Worm (Caenorhabditis elegans) whole organism, L3 larva: ENCODE results near the gene mgl-3.

Experiments
- egl-27 ChIP-seq: sonication (generic microtip); optimal IDR thresholded peaks from 4 replicates; lab custom pipeline; 2017; ENCODE audit warnings: missing biosample characterization, missing genetic modification reagents, missing genetic modification characterization
- lin-15B ChIP-seq: fragments of 150-350 bp; optimal IDR thresholded peaks from 2 replicates; lab custom pipeline; 2014; ENCODE audit warnings: missing biosample characterization, missing genetic modification characterization
- nhr-25 ChIP-seq: sonication (generic microtip); optimal IDR thresholded peaks from 2 replicates; lab custom pipeline; 2017; ENCODE audit warnings: missing biosample characterization, missing genetic modification characterization
- nhr-77 ChIP-seq: fragments of 150-350 bp; optimal IDR thresholded peaks from 2 replicates; lab custom pipeline; 2014; ENCODE audit warnings: missing biosample characterization, missing genetic modification characterization

ce11 chrIV:5452667-5453066 lies 13.9 kb downstream of the mgl-3 start, which contains the start of gene Y4C6A.4:
- TF ChIP-seq nhr-25 (tag; lab: Kevin White, UChicago) = no peak
- TF ChIP-seq nhr-77 (tag; lab: Kevin White, UChicago) = no peak
- TF ChIP-seq egl-27 (tag; lab: Kevin White, UChicago) = no peak
- no peak for TF ChIP-seq lin-15B (tag; lab: Kevin White, UChicago)
